Fruit fly (Drosophila melanogaster) whole organism, embryonic: ENCODE results near the gene Prp5.

Experiments
- CG10565 ChIP-seq: fragments of 200-800 bp; sonication (Bioruptor generic); optimal IDR thresholded peaks from 3 replicates; lab custom pipeline; 2016; ENCODE audit warnings: missing biosample characterization, mild to moderate bottlenecking, missing genetic modification characterization
- CG11085 ChIP-seq: fragments of 200-800 bp; sonication (Bioruptor generic); IDR thresholded peaks from 2 replicates; pipeline ENCODE4 v1.3.6; 2022; ENCODE audit warnings: missing biosample characterization, missing genetic modification characterization
- CG12104 ChIP-seq: fragments of 200-800 bp; sonication (Bioruptor generic); optimal IDR thresholded peaks from 3 replicates; lab custom pipeline; 2016; ENCODE audit warnings: missing biosample characterization, missing genetic modification characterization
- CG12236 ChIP-seq: fragments of 200-800 bp; sonication (Bioruptor generic); optimal IDR thresholded peaks from 2 replicates; lab custom pipeline; 2016; ENCODE audit warnings: missing biosample characterization, missing genetic modification characterization
- CG12942 ChIP-seq: fragments of 200-800 bp; sonication (Bioruptor generic); optimal IDR thresholded peaks from 3 replicates; lab custom pipeline; 2016; ENCODE audit warnings: missing biosample characterization, missing genetic modification characterization
- CG14050 ChIP-seq: fragments of 200-800 bp; sonication (Bioruptor generic); IDR thresholded peaks from 3 replicates; pipeline ENCODE4 v1.3.6; 2022; ENCODE audit warnings: missing biosample characterization, missing genetic modification characterization
- CG14441 ChIP-seq: fragments of 200-800 bp; sonication (Bioruptor generic); IDR thresholded peaks from 2 replicates; pipeline ENCODE4 v1.3.6; 2022; ENCODE audit warnings: missing biosample characterization, missing genetic modification characterization
- CG15073 ChIP-seq: fragments of 200-800 bp; sonication (Bioruptor generic); optimal IDR thresholded peaks from 2 replicates; lab custom pipeline; 2016; ENCODE audit warnings: missing biosample characterization, missing genetic modification characterization
- CG15514 ChIP-seq: fragments of 200-800 bp; sonication (Bioruptor generic); optimal IDR thresholded peaks from 3 replicates; lab custom pipeline; 2017; ENCODE audit warnings: missing biosample characterization, missing genetic modification characterization, mild to moderate bottlenecking, moderate library complexity, missing genetic modification reagents
- CG18476 ChIP-seq: fragments of 200-800 bp; sonication (Bioruptor generic); optimal IDR thresholded peaks from 2 replicates; lab custom pipeline; 2016; ENCODE audit warnings: missing biosample characterization, mild to moderate bottlenecking, missing genetic modification characterization
- CG18619 ChIP-seq: fragments of 200-800 bp; sonication (Bioruptor generic); optimal IDR thresholded peaks from 3 replicates; lab custom pipeline; 2017; ENCODE audit warnings: missing biosample characterization, mild to moderate bottlenecking, missing genetic modification characterization
- CG2120 ChIP-seq: fragments of 200-800 bp; sonication (Bioruptor generic); optimal IDR thresholded peaks from 3 replicates; lab custom pipeline; 2016; ENCODE audit warnings: missing biosample characterization, missing genetic modification characterization
- CG2889 ChIP-seq: fragments of 200-800 bp; sonication (Bioruptor generic); IDR thresholded peaks from 3 replicates; pipeline ENCODE4 v1.3.6; 2022; ENCODE audit warnings: missing biosample characterization, missing genetic modification characterization
- CG30020 ChIP-seq: fragments of 200-800 bp; optimal IDR thresholded peaks from 2 replicates; lab custom pipeline; 2019; ENCODE audit warnings: missing biosample characterization, mild to moderate bottlenecking, missing genetic modification characterization, moderate library complexity
- CG30403 ChIP-seq: fragments of 200-800 bp; sonication (Bioruptor generic); optimal IDR thresholded peaks from 3 replicates; lab custom pipeline; 2016; ENCODE audit warnings: missing biosample characterization, missing genetic modification characterization
- CG31388 ChIP-seq: fragments of 200-800 bp; sonication (Bioruptor generic); optimal IDR thresholded peaks from 2 replicates; lab custom pipeline; 2016; ENCODE audit warnings: missing biosample characterization, missing genetic modification characterization
- CG33557 ChIP-seq: fragments of 200-800 bp; sonication (Bioruptor generic); optimal IDR thresholded peaks from 2 replicates; lab custom pipeline; 2019; ENCODE audit warnings: missing biosample characterization, mild to moderate bottlenecking, missing genetic modification characterization, moderate library complexity
- CG4404 ChIP-seq: fragments of 200-800 bp; sonication (Bioruptor generic); IDR thresholded peaks from 2 replicates; pipeline ENCODE4 v1.3.6; 2022; ENCODE audit warnings: missing biosample characterization, missing genetic modification characterization
- CG6175 ChIP-seq: fragments of 200-800 bp; sonication (Bioruptor generic); IDR thresholded peaks from 3 replicates; pipeline ENCODE4 v1.3.6; 2022; ENCODE audit warnings: missing biosample characterization, missing genetic modification characterization
- CG7839 ChIP-seq: fragments of 200-800 bp; sonication (Bioruptor generic); optimal IDR thresholded peaks from 3 replicates; lab custom pipeline; 2018; ENCODE audit warnings: missing biosample characterization, mild to moderate bottlenecking, missing genetic modification characterization, moderate library complexity
- CTCF ChIP-seq: fragments of 200-800 bp; sonication (Bioruptor generic); optimal IDR thresholded peaks from 2 replicates; lab custom pipeline; 2017; ENCODE audit warnings: missing biosample characterization, mild to moderate bottlenecking, missing genetic modification characterization, moderate library complexity
- CrebB ChIP-seq: fragments of 200-800 bp; sonication (Bioruptor generic); optimal IDR thresholded peaks from 3 replicates; lab custom pipeline; 2018; ENCODE audit warnings: missing biosample characterization, mild to moderate bottlenecking, missing genetic modification characterization
- Dp ChIP-seq: fragments of 200-800 bp; sonication (Bioruptor generic); optimal IDR thresholded peaks from 2 replicates; lab custom pipeline; 2018; ENCODE audit warnings: missing biosample characterization, mild to moderate bottlenecking, missing genetic modification characterization, moderate library complexity
- GATAe ChIP-seq: fragments of 200-800 bp; sonication (Bioruptor generic); conservative IDR thresholded peaks from 2 replicates; pipeline ENCODE4 v1.3.6; 2022; ENCODE audit warnings: missing biosample characterization, missing genetic modification characterization
- Gug ChIP-seq: fragments of 200-800 bp; sonication (Bioruptor generic); IDR thresholded peaks from 4 replicates; pipeline ENCODE4 v1.3.6; 2022; ENCODE audit warnings: missing biosample characterization, missing genetic modification characterization
- HHEX ChIP-seq: fragments of 200-800 bp; sonication (Bioruptor generic); optimal IDR thresholded peaks from 3 replicates; lab custom pipeline; 2017; ENCODE audit warnings: missing biosample characterization, mild to moderate bottlenecking, missing genetic modification characterization, missing genetic modification reagents
- Hr3 ChIP-seq: fragments of 200-800 bp; sonication (Bioruptor generic); optimal IDR thresholded peaks from 3 replicates; lab custom pipeline; 2016; ENCODE audit warnings: missing biosample characterization, missing genetic modification characterization
- Hr39 ChIP-seq: fragments of >200 bp; optimal IDR thresholded peaks from 2 replicates; lab custom pipeline; 2017
- Hr51 ChIP-seq, 2 experiments: fragments of 200-800 bp; sonication (Bioruptor generic); optimal IDR thresholded peaks; 2 replicates in 1 of 2; 3 replicates in 1 of 2; lab custom pipeline; 2016 to 2018; ENCODE audit warnings: missing biosample characterization in 2 of 2, missing genetic modification characterization in 2 of 2, mild to moderate bottlenecking in 1 of 2, moderate library complexity in 1 of 2
- Opbp ChIP-seq: fragments of 200-800 bp; sonication (Bioruptor generic); IDR thresholded peaks from 3 replicates; pipeline ENCODE4 v1.3.6; 2022; ENCODE audit warnings: missing biosample characterization, missing genetic modification characterization; ENCODE audit not compliant: partially characterized antibody
- PHDP ChIP-seq: fragments of 200-800 bp; sonication (Bioruptor generic); optimal IDR thresholded peaks from 3 replicates; lab custom pipeline; 2018; ENCODE audit warnings: missing biosample characterization, mild to moderate bottlenecking, missing genetic modification characterization, moderate library complexity
- Sin3A ChIP-seq: fragments of >200 bp; optimal IDR thresholded peaks from 2 replicates; lab custom pipeline; 2018
- Taf1 ChIP-seq: fragments of 200-800 bp; sonication (Bioruptor generic); IDR thresholded peaks from 2 replicates; pipeline ENCODE4 v1.3.6; 2022; ENCODE audit warnings: missing biosample characterization, missing genetic modification characterization
- Trl ChIP-seq, 3 experiments: fragments of >200 bp in 2 of 3; fragments of 200-800 bp in 1 of 3; sonication (Bioruptor generic) in 1 of 3; optimal IDR thresholded peaks; 2 replicates in 1 of 3; 3 replicates in 2 of 3; lab custom pipeline; 2016 to 2017; ENCODE audit warnings: missing biosample characterization in 1 of 3, missing genetic modification characterization in 1 of 3
- bab2 ChIP-seq: fragments of 200-800 bp; sonication (Bioruptor generic); optimal IDR thresholded peaks from 2 replicates; lab custom pipeline; 2016; ENCODE audit warnings: missing biosample characterization, missing genetic modification characterization
- bigmax ChIP-seq: fragments of 200-800 bp; sonication (Bioruptor generic); optimal IDR thresholded peaks from 2 replicates; lab custom pipeline; 2018; ENCODE audit warnings: missing biosample characterization, mild to moderate bottlenecking, missing genetic modification characterization
- bsh ChIP-seq, 2 experiments: fragments of 200-800 bp; sonication (Bioruptor generic); optimal IDR thresholded peaks; 2 replicates each; lab custom pipeline; 2017 to 2018; ENCODE audit warnings: mild to moderate bottlenecking in 2 of 2, missing biosample characterization in 2 of 2, missing genetic modification characterization in 2 of 2, moderate library complexity in 1 of 2
- ci ChIP-seq: fragments of 200-800 bp; sonication (Bioruptor generic); IDR thresholded peaks from 3 replicates; pipeline ENCODE4 v1.3.6; 2022; ENCODE audit warnings: missing biosample characterization, missing genetic modification characterization
- fd102C ChIP-seq: fragments of 200-800 bp; sonication (Bioruptor generic); optimal IDR thresholded peaks from 2 replicates; lab custom pipeline; 2018; ENCODE audit warnings: missing biosample characterization, mild to moderate bottlenecking, missing genetic modification characterization, moderate library complexity
- grau ChIP-seq: fragments of 200-800 bp; optimal IDR thresholded peaks from 3 replicates; lab custom pipeline; 2019; ENCODE audit warnings: missing biosample characterization, mild to moderate bottlenecking, missing genetic modification characterization, moderate library complexity
- ind ChIP-seq: fragments of 200-800 bp; sonication (Bioruptor generic); optimal IDR thresholded peaks from 3 replicates; lab custom pipeline; 2016; ENCODE audit warnings: missing biosample characterization, missing genetic modification characterization
- lab ChIP-seq: fragments of 200-800 bp; sonication (Bioruptor generic); optimal IDR thresholded peaks from 3 replicates; lab custom pipeline; 2017; ENCODE audit warnings: missing biosample characterization, missing genetic modification characterization, mild to moderate bottlenecking, moderate library complexity, missing genetic modification reagents
- lilli ChIP-seq: fragments of 200-800 bp; sonication (Bioruptor generic); optimal IDR thresholded peaks from 3 replicates; lab custom pipeline; 2016; ENCODE audit warnings: missing biosample characterization, missing genetic modification characterization
- pum ChIP-seq: fragments of 200-800 bp; sonication (Bioruptor generic); optimal IDR thresholded peaks from 2 replicates; lab custom pipeline; 2016; ENCODE audit warnings: missing biosample characterization, missing genetic modification characterization
- run ChIP-seq: fragments of 200-800 bp; sonication (Bioruptor generic); optimal IDR thresholded peaks from 3 replicates; lab custom pipeline; 2018; ENCODE audit warnings: missing biosample characterization, mild to moderate bottlenecking, missing genetic modification characterization
- sisA ChIP-seq: fragments of 200-800 bp; sonication (Bioruptor generic); IDR thresholded peaks from 2 replicates; pipeline ENCODE4 v1.3.6; 2022; ENCODE audit warnings: missing biosample characterization, missing genetic modification characterization
- slbo ChIP-seq: fragments of 200-800 bp; sonication (Bioruptor generic); IDR thresholded peaks from 2 replicates; pipeline ENCODE4 v1.3.6; 2022; ENCODE audit warnings: missing biosample characterization, missing genetic modification characterization
- tio ChIP-seq: fragments of 200-800 bp; sonication (Bioruptor generic); optimal IDR thresholded peaks from 2 replicates; lab custom pipeline; 2017; ENCODE audit warnings: missing biosample characterization, missing genetic modification characterization, inconsistent platforms
- usp ChIP-seq: fragments of >200 bp; optimal IDR thresholded peaks from 2 replicates; lab custom pipeline; 2017; ENCODE audit warnings: missing biosample characterization, missing genetic modification characterization
- zf30C ChIP-seq: fragments of 200-800 bp; sonication (Bioruptor generic); optimal IDR thresholded peaks from 3 replicates; lab custom pipeline; 2018; ENCODE audit warnings: missing biosample characterization, mild to moderate bottlenecking, missing genetic modification characterization

The Prp5 gene

DNA sequence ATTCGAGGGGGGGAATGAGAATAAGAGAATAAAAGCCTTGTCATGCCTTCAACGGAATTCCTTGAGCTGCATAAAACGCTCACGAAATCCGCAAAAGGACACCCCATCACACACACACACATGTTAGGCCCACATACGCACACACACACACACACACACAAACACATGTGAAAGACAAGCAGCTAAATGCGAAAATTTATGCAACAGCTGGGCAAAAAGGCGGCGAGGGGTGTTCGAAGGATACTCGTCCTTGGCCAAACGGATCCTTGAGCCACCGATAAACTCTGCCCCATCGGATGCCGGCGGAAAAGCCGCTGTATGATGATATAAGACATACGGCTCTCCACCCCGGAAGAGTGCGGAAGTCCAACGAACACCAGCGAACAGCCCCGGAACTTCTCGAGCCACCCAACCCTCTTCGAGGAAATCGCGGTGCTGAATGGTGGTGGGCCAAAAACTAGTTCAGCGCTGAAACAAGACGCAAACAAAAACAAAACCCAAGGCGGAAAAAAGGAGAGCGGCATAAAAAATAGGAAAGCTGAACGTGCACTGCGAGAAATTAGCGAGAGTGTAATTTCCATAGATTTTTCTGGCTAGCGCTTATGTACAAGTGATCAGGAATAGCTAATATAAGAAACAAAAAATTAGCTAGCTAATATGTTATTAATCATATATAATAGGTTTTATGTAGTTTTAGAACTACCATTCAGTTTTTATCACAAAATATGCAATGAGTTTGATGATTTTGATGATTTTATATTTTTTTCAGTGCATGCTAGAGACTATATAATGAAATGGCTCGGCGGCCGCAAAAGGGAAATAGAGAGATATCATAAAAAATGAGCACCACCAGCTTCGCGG is 38.8 kb downstream of the Prp5 start (continued):
- peak; percentile 11 for TF ChIP-seq run
- TF ChIP-seq lab (GFP tag; lab: Kevin White, UChicago): peak; percentile 71
- TF ChIP-seq Hr51 (GFP tag; optimal IDR thresholded peaks at IDR 0.05; lab: Kevin White, UChicago): peak; percentile 26 to 64
- no peak for TF ChIP-seq Trl (optimal IDR thresholded peaks at IDR 0.05; lab: Kevin White, UChicago)
- no peak for TF ChIP-seq Trl (GFP tag; optimal IDR thresholded peaks at IDR 0.05; lab: Kevin White, UChicago)
- TF ChIP-seq CrebB (tag; lab: Kevin White, UChicago): no peak
- TF ChIP-seq CG6175 (GFP tag; lab: Robert Waterston, UW): no peak
- TF ChIP-seq tio: peak; percentile 42
- TF ChIP-seq usp (GFP tag; lab: Kevin White, UChicago): no peak
- TF ChIP-seq CG2889 (GFP tag; lab: Robert Waterston, UW): no peak
- peak; percentile 52 for TF ChIP-seq CG15514 (GFP tag; lab: Kevin White, UChicago)
- TF ChIP-seq CG2120 (GFP tag; lab: Kevin White, UChicago): peak; percentile 56
- 0 out of 2 replicates have a peak, but pooled peaks have one; percentile 18 for TF ChIP-seq sisA (GFP tag; lab: Robert Waterston, UW)
- no peak for TF ChIP-seq CG14441 (GFP tag; lab: Robert Waterston, UW)
- TF ChIP-seq CG14050 (GFP tag; lab: Robert Waterston, UW): peak; percentile 45; the same call in 1 of the 3 replicates
- peak; percentile 71 for TF ChIP-seq grau (tag; lab: Kevin White, UChicago)
- TF ChIP-seq ind (GFP tag; lab: Kevin White, UChicago): peak; percentile 50
- TF ChIP-seq CG10565 (GFP tag; lab: Kevin White, UChicago): no peak
- TF ChIP-seq CG12942 (GFP tag; lab: Kevin White, UChicago): no peak
- TF ChIP-seq CG33557 (GFP tag; lab: Kevin White, UChicago): no peak
- TF ChIP-seq CG4404 (GFP tag; lab: Robert Waterston, UW): no peak
- TF ChIP-seq CG31388 (GFP tag; lab: Kevin White, UChicago): no peak
- TF ChIP-seq PHDP: peak; percentile 68
- no peak for TF ChIP-seq Gug (GFP tag; lab: Robert Waterston, UW)
- TF ChIP-seq Hr3 (GFP tag; lab: Kevin White, UChicago): peak; percentile 49
- no peak for TF ChIP-seq bigmax
- no peak for TF ChIP-seq Hr39 (lab: Kevin White, UChicago)
- TF ChIP-seq lilli: peak; percentile 20
- TF ChIP-seq ci (GFP tag; lab: Robert Waterston, UW): peak; percentile 49; the same call in 1 of the 3 replicates
- TF ChIP-seq CG15073: no peak
- peak; percentile 58 for TF ChIP-seq HHEX (GFP tag; lab: Kevin White, UChicago)
- no peak for TF ChIP-seq bab2 (GFP tag; lab: Kevin White, UChicago)
- TF ChIP-seq CG18619 (GFP tag; lab: Kevin White, UChicago): peak; percentile 55
- TF ChIP-seq Taf1 (GFP tag; lab: Robert Waterston, UW): no peak
- TF ChIP-seq CG30020 (tag; lab: Kevin White, UChicago): no peak
- TF ChIP-seq Sin3A (lab: Kevin White, UChicago): no peak
- no peak for TF ChIP-seq CG12104
- no peak for TF ChIP-seq CG12236 (GFP tag; lab: Kevin White, UChicago)
- no peak for TF ChIP-seq pum (GFP tag; lab: Kevin White, UChicago)
- peak; percentile 96 for TF ChIP-seq CG18476 (GFP tag; lab: Kevin White, UChicago)
- peak; percentile 68 for TF ChIP-seq zf30C
- TF ChIP-seq CG7839 (tag; lab: Kevin White, UChicago): peak; percentile 73
- no peak; the same call in 1 of the 2 replicates for TF ChIP-seq slbo (GFP tag; lab: Robert Waterston, UW)
- no peak for TF ChIP-seq Opbp
- no peak for TF ChIP-seq CTCF (GFP tag; lab: Kevin White, UChicago)
- peak; percentile 67 for TF ChIP-seq CG30403 (GFP tag; lab: Kevin White, UChicago)
- TF ChIP-seq GATAe: no peak
- TF ChIP-seq bsh (GFP tag; optimal IDR thresholded peaks at IDR 0.05; lab: Kevin White, UChicago): peak in 1 of 2 experiments; percentile 68
- no peak for TF ChIP-seq Dp (GFP tag; lab: Kevin White, UChicago)
- no peak for TF ChIP-seq fd102C
- 0 out of 2 replicates have a peak, but pooled peaks have one; percentile 17 for TF ChIP-seq CG11085 (GFP tag; lab: Robert Waterston, UW)
